Fruit fly (Drosophila melanogaster): ENCODE measurements around the gene Gale.

The Gale gene

dm6 chr3L:611639-612611 lies 36.4 kb upstream of the Gale start (continued):
- TF ChIP-seq CG9139 (GFP tag; optimal IDR thresholded peaks at IDR 0.05) (peak; percentile 56), net (GFP tag; optimal IDR thresholded peaks at IDR 0.05) (peak; percentile 80), CG8319 (GFP tag; optimal IDR thresholded peaks at IDR 0.05) (peak; percentile 0), cyc (GFP tag; optimal IDR thresholded peaks at IDR 0.05) (peak; percentile 51), CG6792 (GFP tag; optimal IDR thresholded peaks at IDR 0.05) (peak; percentile 47), Sox14 (GFP tag; optimal IDR thresholded peaks at IDR 0.05) (peak; percentile 57), esn (GFP tag; optimal IDR thresholded peaks at IDR 0.05) (peak; percentile 49), CG16779 (tag; optimal IDR thresholded peaks at IDR 0.05) (peak; percentile 65), CG31627 (GFP tag; optimal IDR thresholded peaks at IDR 0.05) (peak; percentile 30), CG32006 (GFP tag; optimal IDR thresholded peaks at IDR 0.05) (peak; percentile 86), svp (GFP tag) (peak; percentile 67)

- peak; percentile 7 for TF ChIP-seq pdm3 (GFP tag; optimal IDR thresholded peaks at IDR 0.05)
- TF ChIP-seq Lpt (GFP tag; optimal IDR thresholded peaks at IDR 0.05): no peak
- peak; percentile 20 for TF ChIP-seq Hr4 (GFP tag; optimal IDR thresholded peaks at IDR 0.05)
- peak; percentile 23 for TF ChIP-seq Hr39 (GFP tag; optimal IDR thresholded peaks at IDR 0.05)
- peak; percentile 16 for TF ChIP-seq achi (GFP tag; optimal IDR thresholded peaks at IDR 0.05)
- TF ChIP-seq ss (GFP tag; optimal IDR thresholded peaks at IDR 0.05): no peak
- no peak for TF ChIP-seq CG8632 (GFP tag; optimal IDR thresholded peaks at IDR 0.05)
- TF ChIP-seq fkh (GFP tag; optimal IDR thresholded peaks at IDR 0.05): no peak
- no peak for TF ChIP-seq CG9139 (GFP tag; optimal IDR thresholded peaks at IDR 0.05)
- peak; percentile 39 for TF ChIP-seq topi (GFP tag; optimal IDR thresholded peaks at IDR 0.05)
- TF ChIP-seq Eip75B (GFP tag; optimal IDR thresholded peaks at IDR 0.05): peak; percentile 3
- TF ChIP-seq Smox (GFP tag; optimal IDR thresholded peaks at IDR 0.05): peak; percentile 20
- TF ChIP-seq svp (GFP tag): peak; percentile 66
- TF ChIP-seq CG6276 (GFP tag; optimal IDR thresholded peaks at IDR 0.05): no peak
- peak; percentile 38 for TF ChIP-seq lz (GFP tag; optimal IDR thresholded peaks at IDR 0.05)
- TF ChIP-seq CG6854 (GFP tag; optimal IDR thresholded peaks at IDR 0.05): no peak
- TF ChIP-seq CG11762 (GFP tag; optimal IDR thresholded peaks at IDR 0.05; ENCODE audit: insufficient read depth): no peak
- no peak for TF ChIP-seq dsx (GFP tag; optimal IDR thresholded peaks at IDR 0.05; ENCODE audit: poor library complexity, severe bottlenecking)
- peak; percentile 41 for TF ChIP-seq esn (GFP tag; optimal IDR thresholded peaks at IDR 0.05)
- peak; percentile 16 for TF ChIP-seq Ets21C (GFP tag; optimal IDR thresholded peaks at IDR 0.05)
- TF ChIP-seq CG1621 (tag; optimal IDR thresholded peaks at IDR 0.05): no peak
- peak; percentile 25 for TF ChIP-seq OdsH (GFP tag; optimal IDR thresholded peaks at IDR 0.05)
- no peak for TF ChIP-seq salr (GFP tag; optimal IDR thresholded peaks at IDR 0.05)
- peak; percentile 17 for TF ChIP-seq CG34406 (GFP tag; optimal IDR thresholded peaks at IDR 0.05)
- no peak for TF ChIP-seq CG7368 (GFP tag; optimal IDR thresholded peaks at IDR 0.05)
- peak; percentile 23; the same call in 1 of the 3 replicates for TF ChIP-seq CG8119 (GFP tag; IDR thresholded peaks at IDR 0.05)
- TF ChIP-seq Hr38 (GFP tag; optimal IDR thresholded peaks at IDR 0.05): no peak
- TF ChIP-seq Met (GFP tag; optimal IDR thresholded peaks at IDR 0.05): peak; percentile 48
- peak; percentile 27 for TF ChIP-seq cyc (GFP tag; optimal IDR thresholded peaks at IDR 0.05)
- no peak for TF ChIP-seq fd59A (GFP tag; optimal IDR thresholded peaks at IDR 0.05)
- TF ChIP-seq CG32006 (GFP tag; optimal IDR thresholded peaks at IDR 0.05): peak; percentile 40
- TF ChIP-seq CG31627 (GFP tag; optimal IDR thresholded peaks at IDR 0.05): peak; percentile 30
- TF ChIP-seq Eip78C (GFP tag): peak; percentile 82
- TF ChIP-seq CG15336 (GFP tag; IDR thresholded peaks at IDR 0.05): no peak
- peak; percentile 32 for TF ChIP-seq Sox14 (GFP tag; optimal IDR thresholded peaks at IDR 0.05)
- peak; percentile 21 for TF ChIP-seq CG3919 (GFP tag; optimal IDR thresholded peaks at IDR 0.05)
- TF ChIP-seq CG6163 (GFP tag; IDR thresholded peaks at IDR 0.05): 0 out of 3 replicates have a peak, but pooled peaks have one; percentile 16
- TF ChIP-seq CG16779 (tag; optimal IDR thresholded peaks at IDR 0.05): no peak
- no peak for TF ChIP-seq CG6792 (GFP tag; optimal IDR thresholded peaks at IDR 0.05)
- no peak for TF ChIP-seq Blimp-1 (GFP tag; optimal IDR thresholded peaks at IDR 0.05)
- TF ChIP-seq Eip93F (GFP tag; optimal IDR thresholded peaks at IDR 0.05): no peak
- TF ChIP-seq CG10631 (GFP tag; optimal IDR thresholded peaks at IDR 0.05): peak; percentile 15
Measured at dm6 chr3L:613578-614300, 34.6 kb upstream of the Gale start.

Data from whole organism, prepupa.